Worm (Caenorhabditis elegans) whole organism, late embryonic: ENCODE results near the gene grl-14.

Experiments used
- K09A11.1 ChIP-seq: sonication (generic microtip); optimal IDR thresholded peaks from 2 replicates; lab custom pipeline; 2017; ENCODE audit warnings: antibody characterized with exemption, mild to moderate bottlenecking, missing genetic modification characterization, missing compliant biosample characterization; ENCODE audit not compliant: insufficient read depth
- ceh-34 ChIP-seq: sonication (generic microtip); optimal IDR thresholded peaks from 2 replicates; lab custom pipeline; 2016; ENCODE audit warnings: mild to moderate bottlenecking, missing genetic modification characterization, missing compliant biosample characterization
- elt-2 ChIP-seq: sonication (generic microtip); optimal IDR thresholded peaks from 2 replicates; lab custom pipeline; 2016; ENCODE audit warnings: missing genetic modification reagents, missing genetic modification characterization, missing compliant biosample characterization
- nfya-1 ChIP-seq: sonication (generic microtip); optimal IDR thresholded peaks from 2 replicates; lab custom pipeline; 2017; ENCODE audit warnings: missing genetic modification characterization, mild to moderate bottlenecking, missing compliant biosample characterization, antibody characterized with exemption, moderate library complexity
- unc-42 ChIP-seq: sonication (generic microtip); optimal IDR thresholded peaks from 2 replicates; lab custom pipeline; 2016; ENCODE audit warnings: missing genotype, missing genetic modification characterization, missing compliant biosample characterization

ce11 chrV:20850580-20850979 is 25.2 kb downstream of the grl-14 start, which contains the start of gene clec-264:
- no peak for TF ChIP-seq elt-2
- no peak for TF ChIP-seq K09A11.1 (tag; lab: Kevin White, UChicago)
- no peak for TF ChIP-seq unc-42 (tag; lab: Kevin White, UChicago)
- TF ChIP-seq ceh-34 (tag; lab: Kevin White, UChicago) = no peak
- TF ChIP-seq nfya-1 (tag; lab: Kevin White, UChicago) = no peak
